Worm (Caenorhabditis elegans) whole organism, early embryonic: ENCODE data around the gene W09C2.10.

Source experiments
- aly-1 ChIP-seq: sonication (generic microtip); optimal IDR thresholded peaks from 2 replicates; lab custom pipeline; 2016; ENCODE audit warnings: missing genetic modification characterization, missing compliant biosample characterization
- ama-1 ChIP-seq: fragments of 150-350 bp; optimal IDR thresholded peaks from 2 replicates; lab custom pipeline; 2014

- no peak for TF ChIP-seq ama-1 (lab: Kevin White, UChicago)
- TF ChIP-seq aly-1, result no peak
Observed at ce11 chrIV:9631579-9631978, 6.7 kb upstream of the W09C2.10 start.
